Fruit fly (Drosophila melanogaster): ENCODE measurements around the gene ecd.

ecd gene

DNA sequence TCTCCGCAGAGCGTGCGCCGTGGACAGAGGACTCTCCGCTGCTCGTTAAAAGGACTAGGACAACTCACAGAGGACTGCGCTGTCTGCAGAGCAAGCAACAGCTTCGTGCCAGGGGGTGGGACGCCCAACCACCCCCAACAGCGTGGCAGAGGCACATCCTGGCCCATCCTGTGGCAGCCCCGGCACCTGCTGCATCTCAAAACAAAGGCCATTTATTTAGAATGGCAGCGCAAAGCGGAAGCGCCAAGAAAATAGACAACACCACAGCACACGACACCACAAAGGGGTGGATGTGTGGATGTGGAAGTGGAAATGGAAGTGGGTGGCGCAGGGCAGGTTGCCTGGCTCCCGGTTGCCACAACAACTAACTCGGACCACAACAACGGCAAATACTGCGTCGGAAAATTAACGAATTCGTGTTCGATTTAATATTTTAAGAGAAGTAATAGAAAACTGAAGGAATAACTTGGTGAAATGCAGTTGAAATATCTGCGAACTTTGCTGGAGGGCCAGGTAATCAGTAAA, 36.4 kb downstream of the ecd start, which contains the start of gene Oseg2:
Oseg2 (plus strand) TSS at position 475 of the 525 bp plus-strand sequence.
- TF ChIP-seq CG6163 (GFP tag; IDR thresholded peaks at IDR 0.05) (no peak), CG8319 (GFP tag; optimal IDR thresholded peaks at IDR 0.05) (no peak), CG10669 (GFP tag; optimal IDR thresholded peaks at IDR 0.05) (no peak), fd59A (GFP tag; optimal IDR thresholded peaks at IDR 0.05) (no peak), CG31627 (GFP tag; optimal IDR thresholded peaks at IDR 0.05) (no peak), Met (GFP tag; optimal IDR thresholded peaks at IDR 0.05) (no peak), CG6792 (GFP tag; optimal IDR thresholded peaks at IDR 0.05) (no peak), Eip93F (GFP tag; optimal IDR thresholded peaks at IDR 0.05) (no peak), CG7368 (GFP tag; optimal IDR thresholded peaks at IDR 0.05) (peak; percentile 53), Eip78C (GFP tag) (peak; percentile 45), pdm3 (GFP tag; optimal IDR thresholded peaks at IDR 0.05) (no peak)

DNA sequence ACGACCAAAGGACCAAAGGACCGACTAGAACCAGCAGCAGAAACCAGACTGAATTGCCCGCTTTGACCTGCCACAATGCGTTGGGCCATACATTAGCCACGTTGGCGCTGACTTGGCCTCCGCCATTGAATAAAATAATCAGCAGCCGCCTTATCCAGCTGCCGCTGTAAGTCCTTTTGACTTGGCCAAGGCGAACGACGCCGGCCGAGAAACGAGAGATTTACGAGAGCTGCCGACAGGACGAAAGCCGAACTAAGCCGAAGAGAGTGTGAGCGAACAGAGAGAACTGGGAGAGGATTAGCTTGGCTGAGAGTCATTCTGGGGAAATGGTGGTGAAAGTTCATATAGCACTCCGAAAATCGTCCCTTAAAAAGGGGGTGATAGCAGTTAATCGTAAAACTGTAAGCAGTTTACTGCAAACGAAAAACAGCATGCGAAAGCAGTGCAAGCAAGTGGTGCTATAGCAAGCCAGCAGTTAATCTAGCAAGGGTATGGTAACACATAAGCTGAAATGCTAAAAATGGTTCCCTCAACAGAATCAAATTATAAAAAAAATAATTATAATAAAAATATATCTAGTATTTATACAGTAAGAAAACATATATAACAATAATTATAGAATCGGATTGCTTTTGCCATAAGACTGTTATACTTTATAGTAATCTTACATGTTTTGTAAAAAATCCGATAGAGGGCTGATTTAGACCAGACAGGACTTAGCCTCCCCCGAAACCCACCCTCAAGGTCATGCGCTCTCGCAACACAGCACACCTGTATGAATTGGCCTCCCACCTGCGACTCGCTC, 37.1 kb downstream of the ecd start:
- TF ChIP-seq vri (GFP tag; optimal IDR thresholded peaks at IDR 0.05) (no peak), CG34406 (GFP tag; optimal IDR thresholded peaks at IDR 0.05) (no peak), Gug (GFP tag; IDR thresholded peaks at IDR 0.05) (no peak), Met (GFP tag; optimal IDR thresholded peaks at IDR 0.05) (no peak), CG8319 (GFP tag; optimal IDR thresholded peaks at IDR 0.05) (no peak), CG7368 (GFP tag; optimal IDR thresholded peaks at IDR 0.05) (no peak), CG11762 (GFP tag; optimal IDR thresholded peaks at IDR 0.05; ENCODE audit: insufficient read depth) (no peak), Ets21C (GFP tag; optimal IDR thresholded peaks at IDR 0.05) (no peak)
